Worm (Caenorhabditis elegans) whole organism, L1 larva: Measurements from ENCODE around the gene F53A9.7.

Experiments
- egl-13 ChIP-seq: sonication (generic microtip); optimal IDR thresholded peaks from 2 replicates; lab custom pipeline; 2016; ENCODE audit warnings: missing genotype, missing genetic modification reagents, missing genetic modification characterization, missing compliant biosample characterization
- jun-1 ChIP-seq: fragments of 150-350 bp; optimal IDR thresholded peaks from 2 replicates; lab custom pipeline; 2014; ENCODE audit warnings: missing biosample characterization, missing genetic modification reagents, missing genetic modification characterization
- sptf-1 ChIP-seq: fragments of 150-350 bp; optimal IDR thresholded peaks from 2 replicates; lab custom pipeline; 2014; ENCODE audit warnings: missing biosample characterization, missing genetic modification characterization
- zag-1 ChIP-seq: fragments of 150-350 bp; optimal IDR thresholded peaks from 2 replicates; lab custom pipeline; 2014; ENCODE audit warnings: missing biosample characterization, missing genetic modification characterization

DNA sequence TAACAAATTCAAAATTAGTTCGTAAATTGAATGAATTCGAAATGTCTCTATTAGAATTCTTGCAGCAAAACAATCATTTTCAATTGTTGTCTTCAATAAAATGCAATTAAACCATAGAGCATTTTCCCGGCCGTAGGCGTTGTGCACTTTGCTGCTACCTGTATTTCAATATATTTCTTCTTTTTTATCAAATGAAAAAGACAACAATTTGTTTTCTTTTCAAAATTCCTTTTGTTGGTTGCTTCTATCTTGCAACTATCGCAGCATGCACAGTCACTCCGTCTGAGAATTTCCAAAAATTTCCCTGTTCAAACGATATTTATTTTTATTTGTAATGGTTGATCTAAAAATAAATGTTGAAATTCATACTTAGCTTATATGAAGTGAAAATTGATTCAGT lies 41.6 kb downstream of the F53A9.7 start:
- no peak for TF ChIP-seq sptf-1 (tag; lab: Kevin White, UChicago)
- TF ChIP-seq jun-1 (tag; lab: Kevin White, UChicago), result no peak
- no peak for TF ChIP-seq zag-1 (tag; lab: Kevin White, UChicago)
- TF ChIP-seq egl-13 (tag; lab: Kevin White, UChicago), result no peak
